Fruit fly (Drosophila melanogaster): ENCODE measurements around the gene Nepl3.
A peak's percentile ranks its signal among the peaks of the same experiment; 100 is the strongest.

Gene Nepl3

DNA sequence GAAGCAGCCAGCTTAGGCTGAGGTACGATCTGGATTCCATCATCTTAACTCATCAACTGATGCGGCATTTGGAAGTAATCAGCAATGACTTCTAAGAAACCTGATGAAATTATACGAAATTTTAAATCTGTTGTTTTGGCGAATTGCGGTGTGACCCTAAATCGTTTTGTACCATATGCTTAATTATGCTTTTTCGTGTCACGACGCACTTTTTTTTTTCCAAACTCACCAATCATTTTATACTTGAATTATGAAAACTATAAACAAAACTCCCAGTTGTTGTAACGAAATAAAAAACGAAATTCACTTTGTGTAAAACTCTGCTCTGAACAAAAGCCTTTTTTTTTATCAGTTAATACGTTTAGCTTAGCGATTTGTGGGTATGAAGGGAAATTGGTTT is at the start of gene Nepl3:
Gene Nepl3 (minus strand): TSS at position 155 of the 400 bp plus-strand sequence.
- TF ChIP-seq noc (tag; optimal IDR thresholded peaks at IDR 0.05): no peak

DNA sequence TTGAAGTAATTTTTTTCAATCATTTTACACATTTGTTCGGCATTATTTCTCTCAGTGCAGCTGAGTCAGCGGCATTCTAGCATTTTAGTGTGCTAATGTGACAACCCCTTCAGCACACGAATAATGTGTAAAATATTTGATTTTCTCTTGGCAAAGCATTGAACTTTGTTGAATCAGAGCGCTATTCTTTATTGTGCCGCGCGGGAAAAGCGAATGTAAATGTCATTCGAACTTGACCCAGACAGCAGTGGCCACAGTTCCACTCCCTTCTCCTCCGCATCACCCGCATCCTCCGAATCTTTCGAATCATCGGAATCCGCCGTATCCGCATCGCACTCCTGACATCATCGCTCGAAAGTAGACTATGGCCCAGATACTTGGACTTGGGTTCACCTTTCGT is 45.7 kb upstream of the Nepl3 start:
- no peak for TF ChIP-seq noc (tag; optimal IDR thresholded peaks at IDR 0.05)

DNA sequence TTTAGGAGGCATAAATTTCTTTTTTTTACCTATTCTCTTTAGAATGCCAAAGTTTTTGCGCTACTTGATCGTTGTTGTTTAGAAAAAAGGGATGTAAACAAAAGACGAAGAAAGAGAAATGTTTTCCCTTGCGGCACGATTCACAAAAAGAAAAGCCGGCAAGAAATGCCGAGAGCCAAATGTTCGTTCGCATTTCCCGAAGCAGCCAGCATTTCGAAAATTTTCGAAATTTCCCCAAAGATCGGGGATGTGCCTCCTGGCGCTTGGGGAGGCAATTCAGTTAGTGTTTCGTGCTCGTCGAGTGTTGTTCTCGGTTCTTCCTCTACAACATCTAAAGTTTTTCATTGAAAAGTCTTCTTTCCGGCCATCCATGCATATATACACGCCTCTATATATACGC is 42.5 kb upstream of the Nepl3 start, which contains the start of gene Msp300:
Gene Msp300 (plus strand): TSS at position 301 of the 400 bp plus-strand sequence.
- no peak for TF ChIP-seq noc (tag; optimal IDR thresholded peaks at IDR 0.05)

DNA sequence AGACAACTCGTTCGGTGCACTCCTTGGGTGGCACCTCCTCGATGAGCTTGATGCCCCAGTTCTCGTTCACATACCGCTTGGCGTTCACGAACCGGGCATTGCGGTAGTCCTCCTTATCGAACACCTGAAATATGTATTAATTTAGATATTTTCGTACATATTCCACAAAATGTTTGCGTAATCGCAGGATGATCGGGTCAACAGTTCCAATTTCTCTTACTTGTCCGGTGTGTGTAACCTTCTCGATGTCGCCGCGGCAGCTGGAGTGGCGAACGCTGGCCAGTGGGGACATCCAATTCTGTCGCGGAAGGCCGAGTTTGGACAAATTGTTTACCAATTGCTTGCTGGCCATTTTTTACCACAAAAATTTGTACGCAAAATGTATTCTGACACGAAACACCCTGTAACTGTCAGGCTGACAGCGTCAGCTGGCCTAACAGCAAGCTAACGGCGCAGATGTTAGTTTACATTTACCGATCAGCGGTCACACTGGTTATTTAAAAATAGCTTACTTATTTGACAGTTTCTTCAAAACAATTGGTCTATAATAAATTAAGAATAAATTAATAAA is 41.8 kb upstream of the Nepl3 start, which contains the start of gene ND-13A:
Gene ND-13A (minus strand): TSS at position 499 of the 571 bp plus-strand sequence.
- no peak for TF ChIP-seq noc (tag; optimal IDR thresholded peaks at IDR 0.05)

DNA sequence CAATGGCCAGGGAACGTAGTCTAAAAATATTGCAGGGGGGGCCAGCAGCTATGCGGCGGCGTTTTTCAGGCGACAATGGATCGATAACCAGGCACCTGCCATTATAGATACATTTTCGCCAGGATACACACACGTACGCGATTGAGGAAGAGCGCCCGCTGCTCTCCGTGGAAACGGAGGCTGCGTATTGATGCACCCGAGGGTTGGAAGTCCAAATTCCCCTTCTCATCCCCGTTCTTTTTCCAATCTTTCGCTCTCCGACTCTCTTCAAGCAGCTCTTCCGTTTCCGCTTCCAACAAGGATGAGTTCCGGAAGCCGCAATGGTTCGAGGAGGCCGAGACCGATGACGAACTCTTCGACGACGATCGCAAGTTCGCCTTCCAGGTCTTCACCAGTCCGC is 38.7 kb upstream of the Nepl3 start:
- TF ChIP-seq noc (tag; optimal IDR thresholded peaks at IDR 0.05): no peak

DNA sequence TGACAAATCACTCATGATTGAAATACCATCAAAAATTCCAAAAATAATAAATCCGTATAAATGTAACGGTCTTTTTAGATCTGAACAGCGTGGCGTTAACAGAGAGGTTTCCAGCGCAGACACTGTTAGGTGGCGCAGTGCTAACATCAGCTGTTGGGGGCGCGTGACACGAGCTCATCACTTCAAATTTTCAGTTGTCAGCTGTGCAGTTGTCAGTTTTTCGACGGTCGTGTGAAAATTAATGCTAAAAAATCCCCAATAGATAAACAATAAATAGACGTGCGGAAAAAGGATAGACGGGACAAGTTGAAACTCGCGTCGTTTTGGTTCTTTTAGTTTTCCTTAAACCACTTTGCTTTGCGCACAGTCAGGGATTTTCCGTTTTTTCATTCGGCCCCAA is 38.2 kb upstream of the Nepl3 start, which contains the start of gene CG4230:
Gene CG4230 (plus strand): TSS at position 6 of the 400 bp plus-strand sequence.
- peak; percentile 36 for TF ChIP-seq noc (tag; optimal IDR thresholded peaks at IDR 0.05)

DNA sequence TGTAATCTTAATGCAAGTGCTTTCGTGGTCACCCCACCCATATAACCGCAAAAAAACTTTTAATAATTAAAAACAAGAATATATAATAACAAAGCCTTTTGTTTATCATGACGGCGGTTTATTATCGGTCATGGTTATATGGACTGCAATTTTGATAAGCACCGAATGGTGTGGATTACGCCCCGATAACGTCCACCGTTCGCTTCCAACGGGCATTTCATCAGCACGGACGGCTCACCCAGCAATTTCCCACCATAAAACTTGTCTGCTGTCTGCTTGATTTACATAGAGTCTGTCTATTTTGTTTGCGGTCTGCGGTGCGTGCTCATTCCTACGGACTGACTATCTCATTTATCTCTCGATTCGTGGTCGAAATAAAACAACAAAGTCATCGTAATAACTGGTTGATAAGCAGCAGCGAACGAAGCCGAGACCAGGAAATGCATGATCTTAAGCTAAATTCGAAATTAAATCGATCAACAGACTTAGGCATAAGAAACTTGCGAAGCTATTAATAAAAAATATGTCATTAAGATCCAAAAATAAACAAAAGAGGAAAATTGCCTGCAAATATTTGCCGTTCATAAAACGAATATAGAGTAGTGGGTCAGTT is 37.4 kb upstream of the Nepl3 start:
- TF ChIP-seq noc (tag; optimal IDR thresholded peaks at IDR 0.05): peak; percentile 83

DNA sequence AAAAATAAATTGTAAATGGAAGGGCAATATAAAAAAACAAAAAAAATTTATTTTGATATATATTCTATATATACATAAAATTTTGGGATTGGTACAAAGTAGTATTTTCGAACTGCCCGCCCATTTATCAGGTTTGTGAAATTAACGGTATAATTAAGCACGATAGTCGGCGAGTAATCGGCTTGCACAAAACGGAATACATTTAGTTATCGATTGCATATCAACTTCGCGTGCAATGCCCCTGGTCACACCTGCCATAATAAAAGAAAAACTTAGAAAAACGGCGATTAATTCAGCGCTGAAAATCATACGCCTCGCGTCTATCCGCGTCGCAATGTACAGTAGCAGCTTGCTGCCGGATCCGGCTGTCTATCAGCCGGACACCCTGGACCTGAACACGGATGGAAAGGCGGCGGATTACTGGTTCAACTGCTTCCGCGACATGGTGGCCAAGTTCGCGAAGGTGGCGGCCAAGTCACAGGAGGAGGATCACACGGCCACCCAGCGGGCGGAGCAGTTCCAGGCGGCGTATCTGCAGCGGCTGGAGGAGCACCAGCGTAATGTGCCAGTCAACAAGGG is 35.8 kb upstream of the Nepl3 start, which contains the start of gene CG5828:
Gene CG5828 (plus strand): TSS at position 205 of the 579 bp plus-strand sequence.
- no peak for TF ChIP-seq noc (tag; optimal IDR thresholded peaks at IDR 0.05)

DNA sequence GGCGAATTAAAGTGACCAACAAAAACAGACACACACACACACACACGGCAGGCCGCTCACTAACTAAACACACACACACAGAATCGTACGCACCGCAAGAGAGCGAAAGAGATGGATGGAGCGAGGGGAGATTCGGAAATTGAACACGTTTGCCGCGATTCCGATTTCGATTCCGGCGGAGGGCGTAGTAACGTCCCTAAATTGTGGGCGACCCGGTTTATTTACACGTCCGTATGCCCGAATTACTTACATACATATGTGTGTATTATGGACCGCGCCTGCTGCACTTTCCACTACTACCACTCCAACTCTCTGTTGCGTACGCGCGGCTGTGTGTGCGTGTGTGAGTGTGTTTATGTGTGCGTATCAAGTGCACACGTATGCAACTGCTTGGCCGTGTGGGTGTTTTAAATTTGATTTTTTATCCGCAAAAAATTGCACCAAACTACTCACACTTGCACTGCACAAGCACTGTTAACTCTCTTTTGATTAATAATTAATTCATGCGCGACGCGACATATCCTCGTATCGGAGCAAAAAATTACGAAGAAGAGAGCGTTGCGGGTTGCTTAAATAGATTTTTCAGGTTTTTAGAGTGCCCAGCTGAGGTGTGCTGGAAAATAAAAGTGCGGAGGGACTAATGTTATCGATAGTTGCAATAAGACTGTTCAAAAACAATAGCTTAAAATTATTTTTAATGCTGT is 35.1 kb upstream of the Nepl3 start, which contains the start of gene Pgant5:
Gene Pgant5 (minus strand): TSS at position 601 of the 704 bp plus-strand sequence.
- peak; percentile 51 for TF ChIP-seq noc (tag; optimal IDR thresholded peaks at IDR 0.05)

DNA sequence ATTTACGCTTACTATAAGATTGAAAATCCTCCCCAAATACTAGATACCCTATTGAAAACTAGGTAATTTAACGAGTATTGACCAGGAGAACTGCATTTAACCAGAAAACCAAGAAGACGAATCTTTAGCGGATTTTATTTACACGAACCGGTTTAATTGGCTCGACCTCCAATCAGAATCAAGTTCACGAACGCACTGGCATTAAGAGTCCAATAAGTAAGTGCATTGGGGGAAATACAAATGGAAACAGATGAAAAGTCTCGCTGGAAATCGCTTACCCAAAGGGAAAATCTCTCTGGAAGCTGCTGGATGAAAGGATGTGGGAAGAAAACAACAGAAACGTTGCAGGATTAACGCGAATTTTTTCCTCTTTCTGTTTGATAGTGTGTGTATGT is 34.5 kb upstream of the Nepl3 start:
- TF ChIP-seq noc (tag; optimal IDR thresholded peaks at IDR 0.05): no peak

DNA sequence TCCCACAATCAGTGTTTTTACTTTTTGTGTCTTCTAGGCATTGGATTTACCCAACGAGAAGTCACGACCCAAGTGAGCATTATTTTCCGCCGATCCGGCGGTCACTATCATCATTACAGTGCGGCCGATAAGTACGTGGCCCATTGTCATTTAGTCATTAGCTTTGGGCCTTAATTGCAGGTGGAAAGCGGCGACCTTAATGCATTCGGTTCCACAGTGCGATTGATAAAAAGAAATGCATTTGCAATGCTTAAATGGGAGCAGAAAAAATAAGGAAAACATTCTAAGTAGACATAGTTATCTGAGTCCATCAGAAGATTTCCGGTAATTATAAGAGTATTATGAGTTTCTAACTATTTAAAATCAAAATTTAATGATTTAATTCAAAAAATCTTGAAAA is 34.1 kb upstream of the Nepl3 start:
- peak; percentile 11 for TF ChIP-seq noc (tag; optimal IDR thresholded peaks at IDR 0.05)

DNA sequence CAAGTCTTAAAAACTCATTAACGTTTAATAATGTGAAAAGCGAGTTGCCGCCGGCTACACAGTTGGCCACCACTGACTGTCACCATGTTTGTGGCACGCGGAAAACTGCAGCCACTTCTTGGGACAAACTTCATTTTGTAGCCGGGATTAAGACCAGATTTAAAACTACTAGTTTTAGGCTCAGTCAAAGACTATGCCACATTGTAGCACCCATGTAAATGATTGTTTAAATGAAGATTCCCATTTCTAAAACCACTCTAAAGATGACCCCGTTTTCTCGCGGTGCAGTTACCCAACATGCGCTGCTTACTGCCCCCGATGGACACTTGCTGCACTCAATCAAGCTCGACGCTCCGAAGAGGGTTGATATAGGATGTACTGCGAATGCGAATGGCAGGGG is 32.3 kb upstream of the Nepl3 start:
- TF ChIP-seq noc (tag; optimal IDR thresholded peaks at IDR 0.05): no peak

DNA sequence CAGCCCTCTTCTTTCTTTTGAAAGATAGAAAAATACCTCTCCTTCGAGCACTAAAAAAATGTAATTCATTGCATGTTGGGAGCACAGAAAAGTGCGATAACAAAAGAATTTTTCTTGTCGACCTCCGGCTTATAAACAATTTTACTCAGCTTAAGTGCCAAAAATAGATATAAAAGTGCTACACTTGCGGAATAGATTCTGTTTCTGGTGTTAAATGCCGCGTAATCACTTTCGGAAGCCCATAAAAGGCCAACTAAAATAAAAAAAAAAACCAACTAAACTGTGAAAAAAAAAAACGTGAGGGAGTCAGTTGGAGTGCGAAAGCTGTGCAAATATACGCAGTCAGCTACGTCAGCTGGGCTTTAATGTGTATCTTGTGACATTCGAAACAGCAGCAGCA is 31.6 kb upstream of the Nepl3 start:
- TF ChIP-seq noc (tag; optimal IDR thresholded peaks at IDR 0.05): no peak

DNA sequence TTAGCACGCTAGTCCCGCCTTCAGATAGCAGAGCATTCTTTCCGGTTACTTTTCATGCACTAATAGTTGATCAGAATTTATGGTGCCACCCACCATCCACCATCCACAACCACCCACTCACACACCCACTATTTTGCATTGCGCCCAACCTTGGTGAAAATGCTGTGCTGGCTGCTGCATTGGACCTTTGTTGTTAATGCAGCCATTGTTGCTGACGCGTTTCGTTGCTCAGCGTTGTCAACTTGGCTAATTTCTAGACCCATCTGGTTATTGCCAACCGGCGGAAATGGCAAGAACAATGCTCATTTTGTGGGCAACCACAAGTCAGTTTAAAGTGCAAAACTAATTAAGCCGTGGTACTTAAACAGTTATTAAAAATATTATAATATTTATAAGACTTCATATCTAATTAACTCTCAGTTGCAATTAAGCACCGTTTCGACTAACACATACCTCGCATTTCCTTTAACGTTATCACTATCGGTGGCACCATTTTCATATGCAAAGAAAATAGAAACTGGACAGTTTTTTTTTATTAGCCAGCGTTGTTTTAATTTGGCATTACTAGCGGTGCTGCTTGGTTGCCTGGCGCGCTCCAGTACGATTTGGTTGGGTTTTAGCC is 30.7 kb upstream of the Nepl3 start:
- TF ChIP-seq noc (tag; optimal IDR thresholded peaks at IDR 0.05): no peak

DNA sequence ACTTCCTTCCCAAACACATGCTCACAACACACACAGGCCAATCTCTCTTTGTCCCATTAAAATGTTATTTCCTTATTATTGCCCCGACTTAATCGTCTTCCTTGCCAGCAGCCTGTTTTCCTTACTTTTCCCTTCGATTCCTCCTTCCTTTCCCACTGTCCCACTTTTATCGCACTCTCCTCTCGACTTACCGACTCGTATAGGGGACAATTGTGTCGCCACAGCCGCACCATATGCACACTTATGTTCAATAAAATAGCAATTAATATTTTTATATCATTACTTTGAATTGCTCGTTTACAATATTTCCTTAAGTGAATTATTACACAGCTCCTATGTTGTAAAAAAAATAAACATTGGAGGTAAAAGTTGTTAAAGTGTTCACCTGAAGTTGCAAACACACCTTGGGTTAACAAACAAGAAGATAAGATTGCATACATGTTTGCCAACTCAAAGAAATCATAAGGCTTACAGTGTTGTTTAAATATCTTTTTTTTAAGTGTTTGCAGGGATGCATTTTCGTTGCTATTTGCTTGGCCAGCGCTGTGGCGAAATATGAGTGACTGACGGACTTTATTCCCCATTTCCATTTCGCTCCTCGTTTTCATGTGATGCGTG is 29.0 kb upstream of the Nepl3 start:
- peak; percentile 77 for TF ChIP-seq noc (tag; optimal IDR thresholded peaks at IDR 0.05)

Measured in whole organism, larva.